Fruit fly (Drosophila melanogaster) whole organism, pupa: ENCODE results near the gene porin.

Experiments
- CG10348 ChIP-seq: fragments of 200-800 bp; sonication (Bioruptor generic); IDR thresholded peaks from 2 replicates; pipeline ENCODE4 v1.3.6; 2022; ENCODE audit warnings: missing biosample characterization, missing genetic modification characterization
- CG12605 ChIP-seq: fragments of 200-800 bp; sonication (Bioruptor generic); IDR thresholded peaks from 2 replicates; pipeline ENCODE4 v1.3.6; 2022; ENCODE audit warnings: missing biosample characterization, missing genetic modification characterization
- CG13204 ChIP-seq: fragments of 200-800 bp; sonication (Bioruptor generic); optimal IDR thresholded peaks from 2 replicates; lab custom pipeline; 2018; ENCODE audit warnings: missing biosample characterization, mild to moderate bottlenecking, missing genetic modification characterization, moderate library complexity
- CG14655 ChIP-seq: fragments of 200-800 bp; sonication (Bioruptor generic); optimal IDR thresholded peaks from 3 replicates; lab custom pipeline; 2017; ENCODE audit warnings: mild to moderate bottlenecking, missing biosample characterization, missing genetic modification reagents, missing genetic modification characterization
- CG15710 ChIP-seq: fragments of 200-800 bp; sonication (Bioruptor generic); optimal IDR thresholded peaks from 2 replicates; lab custom pipeline; 2018; ENCODE audit warnings: missing biosample characterization, mild to moderate bottlenecking, missing genetic modification characterization, moderate library complexity
- CG17806 ChIP-seq: fragments of 200-800 bp; sonication (Bioruptor generic); optimal IDR thresholded peaks from 2 replicates; lab custom pipeline; 2018; ENCODE audit warnings: missing biosample characterization, mild to moderate bottlenecking, missing genetic modification characterization, moderate library complexity
- CG32121 ChIP-seq: fragments of 200-800 bp; sonication (Bioruptor generic); IDR thresholded peaks from 2 replicates; pipeline ENCODE4 v1.3.6; 2022; ENCODE audit warnings: missing biosample characterization, missing genetic modification characterization
- CG34367 ChIP-seq: fragments of 200-800 bp; sonication (Bioruptor generic); optimal IDR thresholded peaks from 2 replicates; lab custom pipeline; 2018; ENCODE audit warnings: missing biosample characterization, mild to moderate bottlenecking, missing genetic modification characterization
- CG4496 ChIP-seq: fragments of 200-800 bp; sonication (Bioruptor generic); IDR thresholded peaks from 3 replicates; pipeline ENCODE4 v1.3.6; 2022; ENCODE audit warnings: missing biosample characterization, missing genetic modification characterization
- CG8159 ChIP-seq: fragments of 200-800 bp; sonication (Bioruptor generic); optimal IDR thresholded peaks from 3 replicates; lab custom pipeline; 2018; ENCODE audit warnings: missing biosample characterization, mild to moderate bottlenecking, missing genetic modification characterization, moderate library complexity
- CG8301 ChIP-seq: fragments of 200-800 bp; sonication (Bioruptor generic); optimal IDR thresholded peaks from 2 replicates; lab custom pipeline; 2018; ENCODE audit warnings: missing biosample characterization, mild to moderate bottlenecking, missing genetic modification characterization
- CG9948 ChIP-seq: fragments of 200-800 bp; sonication (Bioruptor generic); optimal IDR thresholded peaks from 2 replicates; lab custom pipeline; 2018; ENCODE audit warnings: missing biosample characterization, mild to moderate bottlenecking, missing genetic modification characterization, moderate library complexity
- D1 ChIP-seq: fragments of 200-800 bp; sonication (Bioruptor generic); optimal IDR thresholded peaks from 2 replicates; lab custom pipeline; 2018; ENCODE audit warnings: missing biosample characterization, mild to moderate bottlenecking, missing genetic modification characterization, moderate library complexity
- EcR ChIP-seq: fragments of 200-800 bp; sonication (Bioruptor generic); optimal IDR thresholded peaks from 3 replicates; lab custom pipeline; 2019; ENCODE audit warnings: missing biosample characterization, missing genetic modification characterization, mild to moderate bottlenecking, moderate library complexity, missing genetic modification reagents
- Ets98B ChIP-seq: fragments of 200-800 bp; sonication (Bioruptor generic); IDR thresholded peaks from 2 replicates; pipeline ENCODE4 v1.3.6; 2022; ENCODE audit warnings: missing biosample characterization, missing genetic modification characterization
- Pif1A ChIP-seq: fragments of 200-800 bp; sonication (Bioruptor generic); optimal IDR thresholded peaks from 3 replicates; lab custom pipeline; 2016; ENCODE audit warnings: missing biosample characterization, missing genetic modification characterization
- Pif1B ChIP-seq: fragments of 200-800 bp; sonication (Bioruptor generic); optimal IDR thresholded peaks from 3 replicates; lab custom pipeline; 2016; ENCODE audit warnings: missing biosample characterization, missing genetic modification characterization
- Snoo ChIP-seq: fragments of 200-800 bp; sonication (Bioruptor generic); optimal IDR thresholded peaks from 3 replicates; lab custom pipeline; 2017; ENCODE audit warnings: missing biosample characterization, mild to moderate bottlenecking, missing genetic modification characterization, inconsistent platforms
- fd96Ca ChIP-seq: fragments of 200-800 bp; sonication (Bioruptor generic); IDR thresholded peaks from 3 replicates; pipeline ENCODE4 v1.3.6; 2022; ENCODE audit warnings: missing biosample characterization, missing genetic modification characterization
- gl ChIP-seq: fragments of 200-800 bp; sonication (Bioruptor generic); optimal IDR thresholded peaks from 2 replicates; lab custom pipeline; 2018; ENCODE audit warnings: missing biosample characterization, mild to moderate bottlenecking, missing genetic modification characterization
- rn ChIP-seq: fragments of 200-800 bp; sonication (Bioruptor generic); IDR thresholded peaks from 2 replicates; pipeline ENCODE4 v1.3.6; 2022; ENCODE audit warnings: missing biosample characterization, missing genetic modification characterization

porin gene

DNA sequence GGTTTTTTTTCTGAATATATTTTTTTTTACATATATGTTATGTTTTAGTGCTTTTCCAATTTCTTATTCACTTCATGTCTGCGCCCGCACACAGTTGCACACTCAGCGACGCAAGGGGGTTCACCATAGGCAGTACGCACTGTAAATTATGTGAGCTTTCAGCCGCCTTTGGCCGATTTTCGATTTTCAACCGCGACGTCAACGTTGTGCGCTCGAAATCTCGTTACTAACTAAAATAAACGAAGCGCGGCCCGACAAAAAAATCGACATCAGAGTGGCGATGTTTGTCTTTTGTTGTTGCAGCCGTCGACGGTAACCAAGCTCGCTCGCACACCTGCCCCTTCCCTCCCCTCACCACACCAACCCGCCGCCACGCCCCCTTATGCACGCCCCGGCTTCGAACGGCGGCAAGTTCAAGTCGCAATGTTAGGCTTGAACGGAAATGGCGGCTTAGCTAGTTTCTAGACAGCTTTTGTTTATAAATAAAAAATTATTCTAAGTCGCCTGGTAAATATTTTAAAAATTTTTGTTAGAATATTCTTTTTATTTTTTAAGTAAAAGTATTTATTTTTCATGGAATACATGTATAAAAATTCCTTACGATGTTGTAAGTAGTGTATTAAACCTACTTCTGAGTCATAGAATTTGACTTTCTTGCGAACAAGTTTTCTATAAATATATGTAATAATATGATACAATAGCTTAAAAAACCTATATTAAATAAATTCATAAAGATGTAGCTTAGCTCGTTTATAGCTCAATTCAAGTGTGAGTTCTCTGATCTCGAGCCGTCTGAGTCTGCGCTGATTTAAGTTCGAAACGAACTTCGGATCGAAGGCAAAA lies 49.5 kb downstream of the porin start, which contains the start of gene CG31869:
CG31869 (minus strand) TSS at position 233 of the 843 bp plus-strand sequence.
- no peak for TF ChIP-seq D1 (tag; lab: Kevin White, UChicago)
- peak; percentile 78 for TF ChIP-seq CG13204 (GFP tag; lab: Kevin White, UChicago)
- no peak for TF ChIP-seq CG15710
- TF ChIP-seq fd96Ca: peak; percentile 63; the same call in 1 of the 3 replicates
- TF ChIP-seq rn (GFP tag; lab: Robert Waterston, UW): 0 out of 2 replicates have a peak, but pooled peaks have one; percentile 14
- peak; percentile 10 for TF ChIP-seq CG34367
- no peak for TF ChIP-seq CG10348 (GFP tag; lab: Robert Waterston, UW)
- peak; percentile 63; the same call in 2 of the 3 replicates for TF ChIP-seq CG4496 (GFP tag; lab: Robert Waterston, UW)
- TF ChIP-seq Ets98B: peak; percentile 43; the same call in 1 of the 2 replicates
- peak; percentile 11 for TF ChIP-seq CG14655 (GFP tag; lab: Kevin White, UChicago)
- TF ChIP-seq Pif1B: peak; percentile 19
- peak; percentile 7 for TF ChIP-seq CG9948 (tag; lab: Kevin White, UChicago)
- no peak for TF ChIP-seq EcR (GFP tag; lab: Kevin White, UChicago)
- TF ChIP-seq CG12605 (GFP tag; lab: Robert Waterston, UW): no peak
- TF ChIP-seq Snoo (tag; lab: Kevin White, UChicago): no peak
- no peak for TF ChIP-seq CG8301 (tag; lab: Kevin White, UChicago)
- TF ChIP-seq CG8159 (tag; lab: Kevin White, UChicago): peak; percentile 6
- peak; percentile 52 for TF ChIP-seq CG32121 (GFP tag; lab: Robert Waterston, UW)
- peak; percentile 30 for TF ChIP-seq Pif1A (GFP tag; lab: Kevin White, UChicago)
- peak; percentile 4 for TF ChIP-seq gl (tag; lab: Kevin White, UChicago)
- peak; percentile 7 for TF ChIP-seq CG17806 (tag; lab: Kevin White, UChicago)
